Worm (Caenorhabditis elegans): Measurements from ENCODE around the gene srt-59.

srt-59 gene

ce11 chrIV:601595-601994 lies at the start of gene srt-59:
Gene srt-59, minus strand, starts transcription at chrIV:601695.
- TF ChIP-seq ztf-29 (GFP tag; IDR thresholded peaks at IDR 0.05) = no peak
- TF ChIP-seq med-1 (GFP tag; optimal IDR thresholded peaks at IDR 0.05; ENCODE audit: insufficient read depth) = no peak
- no peak for TF ChIP-seq flt-1 (GFP tag; IDR thresholded peaks at IDR 0.05)
- TF ChIP-seq ref-1 (GFP tag; conservative IDR thresholded peaks at IDR 0.05) = no peak
- TF ChIP-seq T22C8.4 (GFP tag; IDR thresholded peaks at IDR 0.05) = no peak
- no peak for TF ChIP-seq tab-1 (GFP tag; IDR thresholded peaks at IDR 0.05)
- TF ChIP-seq klf-2 (GFP tag; conservative IDR thresholded peaks at IDR 0.05) = no peak
- TF ChIP-seq ztf-23 (GFP tag; IDR thresholded peaks at IDR 0.05) = no peak
- no peak for TF ChIP-seq cog-1 (tag; optimal IDR thresholded peaks at IDR 0.05)

ce11 chrIV:649365-649764 lies 47.9 kb upstream of the srt-59 start, which contains the start of gene K11H12.9:
Gene K11H12.9, plus strand, starts transcription at chrIV:649665.
- TF ChIP-seq ztf-29 (GFP tag; IDR thresholded peaks at IDR 0.05) = no peak
- no peak for TF ChIP-seq med-1 (GFP tag; optimal IDR thresholded peaks at IDR 0.05; ENCODE audit: insufficient read depth)
- TF ChIP-seq flt-1 (GFP tag; IDR thresholded peaks at IDR 0.05) = no peak
- no peak for TF ChIP-seq T22C8.4 (GFP tag; IDR thresholded peaks at IDR 0.05)
- no peak for TF ChIP-seq cog-1 (tag; optimal IDR thresholded peaks at IDR 0.05)
- TF ChIP-seq ztf-23 (GFP tag; IDR thresholded peaks at IDR 0.05) = no peak
- no peak for TF ChIP-seq ref-1 (GFP tag; conservative IDR thresholded peaks at IDR 0.05)
- TF ChIP-seq klf-2 (GFP tag; conservative IDR thresholded peaks at IDR 0.05) = no peak
- TF ChIP-seq tab-1 (GFP tag; IDR thresholded peaks at IDR 0.05) = no peak

- TF ChIP-seq med-1 (GFP tag; optimal IDR thresholded peaks at IDR 0.05; ENCODE audit: insufficient read depth) (no peak), tab-1 (GFP tag; IDR thresholded peaks at IDR 0.05) (no peak), klf-2 (GFP tag; conservative IDR thresholded peaks at IDR 0.05) (no peak), cog-1 (tag; optimal IDR thresholded peaks at IDR 0.05) (no peak), ref-1 (GFP tag; conservative IDR thresholded peaks at IDR 0.05) (no peak), ztf-29 (GFP tag; IDR thresholded peaks at IDR 0.05) (no peak), T22C8.4 (GFP tag; IDR thresholded peaks at IDR 0.05) (no peak), flt-1 (GFP tag; IDR thresholded peaks at IDR 0.05) (no peak), ztf-23 (GFP tag; IDR thresholded peaks at IDR 0.05) (no peak)
These were observed 46.9 kb upstream of the srt-59 start for ce11 chrIV:648362-648761.

ce11 chrIV:643481-643880 lies 42.0 kb upstream of the srt-59 start:
- TF ChIP-seq ztf-23 (GFP tag; IDR thresholded peaks at IDR 0.05) (no peak), tab-1 (GFP tag; IDR thresholded peaks at IDR 0.05) (no peak), cog-1 (tag; optimal IDR thresholded peaks at IDR 0.05) (no peak), ref-1 (GFP tag; conservative IDR thresholded peaks at IDR 0.05) (no peak), klf-2 (GFP tag; conservative IDR thresholded peaks at IDR 0.05) (no peak), flt-1 (GFP tag; IDR thresholded peaks at IDR 0.05) (no peak), ztf-29 (GFP tag; IDR thresholded peaks at IDR 0.05) (no peak), T22C8.4 (GFP tag; IDR thresholded peaks at IDR 0.05) (no peak), med-1 (GFP tag; optimal IDR thresholded peaks at IDR 0.05; ENCODE audit: insufficient read depth) (no peak)

- TF ChIP-seq T22C8.4 (GFP tag; IDR thresholded peaks at IDR 0.05) (no peak), cog-1 (tag; optimal IDR thresholded peaks at IDR 0.05) (no peak)
These were observed 37.7 kb upstream of the srt-59 start for ce11 chrIV:639167-639566.

ce11 chrIV:633565-633964 lies 32.1 kb upstream of the srt-59 start:
- TF ChIP-seq klf-2 (GFP tag; conservative IDR thresholded peaks at IDR 0.05) (no peak), ztf-23 (GFP tag; IDR thresholded peaks at IDR 0.05) (no peak), flt-1 (GFP tag; IDR thresholded peaks at IDR 0.05) (no peak), tab-1 (GFP tag; IDR thresholded peaks at IDR 0.05) (no peak), T22C8.4 (GFP tag; IDR thresholded peaks at IDR 0.05) (no peak), ref-1 (GFP tag; conservative IDR thresholded peaks at IDR 0.05) (no peak), med-1 (GFP tag; optimal IDR thresholded peaks at IDR 0.05; ENCODE audit: insufficient read depth) (no peak), cog-1 (tag; optimal IDR thresholded peaks at IDR 0.05) (no peak), ztf-29 (GFP tag; IDR thresholded peaks at IDR 0.05) (no peak)

- TF ChIP-seq cog-1 (tag; optimal IDR thresholded peaks at IDR 0.05) (no peak), ref-1 (GFP tag; conservative IDR thresholded peaks at IDR 0.05) (no peak), ztf-23 (GFP tag; IDR thresholded peaks at IDR 0.05) (no peak), med-1 (GFP tag; optimal IDR thresholded peaks at IDR 0.05; ENCODE audit: insufficient read depth) (no peak)
These were observed 30.4 kb upstream of the srt-59 start for ce11 chrIV:631869-632268.

- no peak for TF ChIP-seq med-1 (GFP tag; optimal IDR thresholded peaks at IDR 0.05; ENCODE audit: insufficient read depth)
- TF ChIP-seq ztf-29 (GFP tag; IDR thresholded peaks at IDR 0.05) = no peak
These were observed 29.1 kb upstream of the srt-59 start for ce11 chrIV:630598-630997.

- TF ChIP-seq cog-1 (tag; optimal IDR thresholded peaks at IDR 0.05) (no peak), med-1 (GFP tag; optimal IDR thresholded peaks at IDR 0.05; ENCODE audit: insufficient read depth) (no peak), klf-2 (GFP tag; conservative IDR thresholded peaks at IDR 0.05) (no peak), ztf-23 (GFP tag; IDR thresholded peaks at IDR 0.05) (no peak)
These were observed 25.7 kb upstream of the srt-59 start, which contains the start of gene nhr-76 for ce11 chrIV:627237-627636. Gene nhr-76, plus strand, starts transcription at chrIV:627537.

ce11 chrIV:625947-626548 lies 24.6 kb upstream of the srt-59 start:
- TF ChIP-seq ztf-23 (GFP tag; IDR thresholded peaks at IDR 0.05) = no peak
- TF ChIP-seq med-1 (GFP tag; optimal IDR thresholded peaks at IDR 0.05; ENCODE audit: insufficient read depth) = no peak
- no peak for TF ChIP-seq klf-2 (GFP tag; conservative IDR thresholded peaks at IDR 0.05)
- TF ChIP-seq flt-1 (GFP tag; IDR thresholded peaks at IDR 0.05) = no peak
- no peak for TF ChIP-seq T22C8.4 (GFP tag; IDR thresholded peaks at IDR 0.05)
- TF ChIP-seq tab-1 (GFP tag; IDR thresholded peaks at IDR 0.05) = no peak
- no peak for TF ChIP-seq cog-1 (tag; optimal IDR thresholded peaks at IDR 0.05)
- TF ChIP-seq ref-1 (GFP tag; conservative IDR thresholded peaks at IDR 0.05) = no peak
- no peak for TF ChIP-seq ztf-29 (GFP tag; IDR thresholded peaks at IDR 0.05)

Data from whole organism, midembryonic.